Worm (Caenorhabditis elegans): ENCODE data around the gene F37A8.2.

ce11 chrIII:3974503-3974902 is 43.2 kb upstream of the F37A8.2 start:
- TF ChIP-seq lin-39 (tag; optimal IDR thresholded peaks at IDR 0.05) = no peak
- no peak for TF ChIP-seq nhr-76 (tag; optimal IDR thresholded peaks at IDR 0.05)
- no peak for TF ChIP-seq unc-62 (GFP tag; optimal IDR thresholded peaks at IDR 0.05 in 1 of 2)
- TF ChIP-seq unc-62 (tag; optimal IDR thresholded peaks at IDR 0.05) = no peak
- TF ChIP-seq zip-2 (tag; optimal IDR thresholded peaks at IDR 0.05) = no peak
- TF ChIP-seq rbr-2 (tag; optimal IDR thresholded peaks at IDR 0.05) = no peak
- no peak for TF ChIP-seq nhr-28 (tag; optimal IDR thresholded peaks at IDR 0.05)
- TF ChIP-seq spr-3 (GFP tag; optimal IDR thresholded peaks at IDR 0.05) = no peak
- no peak for TF ChIP-seq ztf-11 (tag; optimal IDR thresholded peaks at IDR 0.05)
- no peak for TF ChIP-seq egl-27 (tag; optimal IDR thresholded peaks at IDR 0.05)
- no peak for TF ChIP-seq snpc-4 (tag; optimal IDR thresholded peaks at IDR 0.05)

Data from whole organism, L4 larva.